Fruit fly (Drosophila melanogaster) whole organism, embryonic: ENCODE results near the gene Chchd2.

ENCODE experiments used
- Adf1 ChIP-seq: fragments of 200-800 bp; sonication (Bioruptor generic); IDR thresholded peaks from 2 replicates; pipeline ENCODE4 v1.3.6; 2022; ENCODE audit warnings: missing biosample characterization, missing genetic modification characterization
- Atf-2 ChIP-seq: fragments of 200-800 bp; sonication (Bioruptor generic); optimal IDR thresholded peaks from 2 replicates; lab custom pipeline; 2016; ENCODE audit warnings: missing biosample characterization, missing genetic modification characterization
- B-H1 ChIP-seq: fragments of 200-800 bp; sonication (Bioruptor generic); IDR thresholded peaks from 3 replicates; pipeline ENCODE4 v1.3.6; 2022; ENCODE audit warnings: missing biosample characterization, missing genetic modification characterization
- CG12769 ChIP-seq: fragments of 200-800 bp; sonication (Bioruptor generic); optimal IDR thresholded peaks from 2 replicates; lab custom pipeline; 2019; ENCODE audit warnings: missing biosample characterization, mild to moderate bottlenecking, missing genetic modification characterization, moderate library complexity
- CG13123 ChIP-seq: fragments of 200-800 bp; sonication (Bioruptor generic); optimal IDR thresholded peaks from 2 replicates; lab custom pipeline; 2016; ENCODE audit warnings: missing biosample characterization, missing genetic modification characterization
- CG14710 ChIP-seq: fragments of 200-800 bp; sonication (Bioruptor generic); optimal IDR thresholded peaks from 3 replicates; lab custom pipeline; 2019; ENCODE audit warnings: missing biosample characterization, mild to moderate bottlenecking, missing genetic modification characterization, moderate library complexity
- CG15514 ChIP-seq: fragments of 200-800 bp; sonication (Bioruptor generic); optimal IDR thresholded peaks from 3 replicates; lab custom pipeline; 2017; ENCODE audit warnings: missing biosample characterization, missing genetic modification characterization, mild to moderate bottlenecking, moderate library complexity, missing genetic modification reagents
- CG15696 ChIP-seq: fragments of 200-800 bp; sonication (Bioruptor generic); optimal IDR thresholded peaks from 2 replicates; lab custom pipeline; 2019; ENCODE audit warnings: missing biosample characterization, mild to moderate bottlenecking, missing genetic modification characterization, moderate library complexity
- CG17361 ChIP-seq: fragments of 200-800 bp; sonication (Bioruptor generic); IDR thresholded peaks from 3 replicates; pipeline ENCODE4 v1.3.6; 2022; ENCODE audit warnings: missing biosample characterization, missing genetic modification characterization
- CG18476 ChIP-seq: fragments of 200-800 bp; sonication (Bioruptor generic); optimal IDR thresholded peaks from 2 replicates; lab custom pipeline; 2016; ENCODE audit warnings: missing biosample characterization, mild to moderate bottlenecking, missing genetic modification characterization
- CG30020 ChIP-seq: fragments of 200-800 bp; optimal IDR thresholded peaks from 2 replicates; lab custom pipeline; 2019; ENCODE audit warnings: missing biosample characterization, mild to moderate bottlenecking, missing genetic modification characterization, moderate library complexity
- CG31441 ChIP-seq: fragments of 200-800 bp; sonication (Bioruptor generic); IDR thresholded peaks from 2 replicates; pipeline ENCODE4 v1.3.6; 2022; ENCODE audit warnings: missing biosample characterization, missing genetic modification characterization
- CG32532 ChIP-seq: fragments of 200-800 bp; sonication (Bioruptor generic); IDR thresholded peaks from 2 replicates; pipeline ENCODE4 v1.3.6; 2022; ENCODE audit warnings: missing biosample characterization, missing genetic modification characterization
- CG34224 ChIP-seq: fragments of 200-800 bp; sonication (Bioruptor generic); IDR thresholded peaks from 3 replicates; pipeline ENCODE4 v1.3.6; 2022; ENCODE audit warnings: missing biosample characterization, missing genetic modification characterization; ENCODE audit not compliant: partially characterized antibody
- CG34422 ChIP-seq: fragments of 200-800 bp; sonication (Bioruptor generic); IDR thresholded peaks from 3 replicates; pipeline ENCODE4 v1.3.6; 2022; ENCODE audit warnings: missing biosample characterization, missing genetic modification characterization
- CG42726 ChIP-seq: fragments of 200-800 bp; sonication (Bioruptor generic); IDR thresholded peaks from 2 replicates; pipeline ENCODE4 v1.3.6; 2022; ENCODE audit warnings: missing biosample characterization, missing genetic modification characterization; ENCODE audit not compliant: partially characterized antibody
- CG4707 ChIP-seq: fragments of 200-800 bp; sonication (Bioruptor generic); optimal IDR thresholded peaks from 2 replicates; lab custom pipeline; 2018; ENCODE audit warnings: missing biosample characterization, mild to moderate bottlenecking, missing genetic modification characterization, moderate library complexity
- CG4854 ChIP-seq: fragments of 200-800 bp; sonication (Bioruptor generic); optimal IDR thresholded peaks from 2 replicates; lab custom pipeline; 2016; ENCODE audit warnings: missing biosample characterization, missing genetic modification characterization, inconsistent platforms
- CG6175 ChIP-seq: fragments of 200-800 bp; sonication (Bioruptor generic); IDR thresholded peaks from 3 replicates; pipeline ENCODE4 v1.3.6; 2022; ENCODE audit warnings: missing biosample characterization, missing genetic modification characterization
- CG6272 ChIP-seq: fragments of 200-800 bp; sonication (Bioruptor generic); IDR thresholded peaks from 2 replicates; pipeline ENCODE4 v1.3.6; 2022; ENCODE audit warnings: missing biosample characterization, missing genetic modification characterization
- CG7745 ChIP-seq: fragments of 200-800 bp; sonication (Bioruptor generic); optimal IDR thresholded peaks from 2 replicates; lab custom pipeline; 2018; ENCODE audit warnings: missing biosample characterization, mild to moderate bottlenecking, missing genetic modification characterization, moderate library complexity
- CG9727 ChIP-seq: fragments of 200-800 bp; sonication (Bioruptor generic); optimal IDR thresholded peaks from 3 replicates; lab custom pipeline; 2017; ENCODE audit warnings: missing biosample characterization, mild to moderate bottlenecking, missing genetic modification characterization
- CkIIα-i1 ChIP-seq: fragments of 200-800 bp; sonication (Bioruptor generic); IDR thresholded peaks from 2 replicates; pipeline ENCODE4 v1.3.6; 2022; ENCODE audit warnings: missing biosample characterization, missing genetic modification characterization
- Dbx ChIP-seq: fragments of 200-800 bp; sonication (Bioruptor generic); IDR thresholded peaks from 3 replicates; pipeline ENCODE4 v1.3.6; 2022; ENCODE audit warnings: missing biosample characterization, missing genetic modification characterization
- Dip3 ChIP-seq: fragments of 200-800 bp; sonication (Bioruptor generic); optimal IDR thresholded peaks from 3 replicates; lab custom pipeline; 2016; ENCODE audit warnings: missing biosample characterization, missing genetic modification characterization
- Gug ChIP-seq: fragments of 200-800 bp; sonication (Bioruptor generic); IDR thresholded peaks from 4 replicates; pipeline ENCODE4 v1.3.6; 2022; ENCODE audit warnings: missing biosample characterization, missing genetic modification characterization
- HLH3B ChIP-seq: fragments of 200-800 bp; sonication (Bioruptor generic); IDR thresholded peaks from 2 replicates; pipeline ENCODE4 v1.3.6; 2022; ENCODE audit warnings: missing biosample characterization, missing genetic modification characterization
- Kr ChIP-seq: fragments of 200-800 bp; sonication (Bioruptor generic); optimal IDR thresholded peaks from 2 replicates; lab custom pipeline; 2017; ENCODE audit warnings: missing biosample characterization, mild to moderate bottlenecking, missing genetic modification characterization
- MTF-1 ChIP-seq: fragments of 200-800 bp; sonication (Bioruptor generic); optimal IDR thresholded peaks from 2 replicates; lab custom pipeline; 2018; ENCODE audit warnings: missing biosample characterization, mild to moderate bottlenecking, missing genetic modification characterization, borderline replicate concordance
- Poxn ChIP-seq: fragments of 200-800 bp; sonication (Bioruptor generic); IDR thresholded peaks from 2 replicates; pipeline ENCODE4 v1.3.6; 2022; ENCODE audit warnings: missing biosample characterization, missing genetic modification characterization
- Taf1 ChIP-seq: fragments of 200-800 bp; sonication (Bioruptor generic); IDR thresholded peaks from 2 replicates; pipeline ENCODE4 v1.3.6; 2022; ENCODE audit warnings: missing biosample characterization, missing genetic modification characterization
- YL-1 ChIP-seq: fragments of 200-800 bp; sonication (Bioruptor generic); optimal IDR thresholded peaks from 3 replicates; lab custom pipeline; 2017; ENCODE audit warnings: missing biosample characterization, mild to moderate bottlenecking, missing genetic modification characterization
- az2 ChIP-seq: fragments of 200-800 bp; sonication (Bioruptor generic); optimal IDR thresholded peaks from 3 replicates; lab custom pipeline; 2016; ENCODE audit warnings: missing biosample characterization, missing genetic modification characterization
- bowl ChIP-seq: fragments of 200-800 bp; sonication (Bioruptor generic); IDR thresholded peaks from 2 replicates; pipeline ENCODE4 v1.3.6; 2022; ENCODE audit warnings: missing biosample characterization, missing genetic modification characterization
- bsh ChIP-seq, 2 experiments: fragments of 200-800 bp; sonication (Bioruptor generic); optimal IDR thresholded peaks; 2 replicates each; lab custom pipeline; 2017 to 2018; ENCODE audit warnings: mild to moderate bottlenecking in 2 of 2, missing biosample characterization in 2 of 2, missing genetic modification characterization in 2 of 2, moderate library complexity in 1 of 2
- dan ChIP-seq: fragments of 200-800 bp; sonication (Bioruptor generic); IDR thresholded peaks from 2 replicates; pipeline ENCODE4 v1.3.6; 2022; ENCODE audit warnings: missing biosample characterization, missing genetic modification characterization
- dati ChIP-seq: fragments of 200-800 bp; sonication (Bioruptor generic); IDR thresholded peaks from 2 replicates; pipeline ENCODE4 v1.3.6; 2022; ENCODE audit warnings: missing biosample characterization, missing genetic modification characterization
- esg ChIP-seq: fragments of 200-800 bp; sonication (Bioruptor generic); conservative IDR thresholded peaks from 2 replicates; pipeline ENCODE4 v1.3.6; 2022; ENCODE audit warnings: missing biosample characterization, missing genetic modification characterization
- eyg ChIP-seq: fragments of 200-800 bp; sonication (Bioruptor generic); optimal IDR thresholded peaks from 3 replicates; lab custom pipeline; 2016; ENCODE audit warnings: missing biosample characterization, missing genetic modification characterization
- fd3F ChIP-seq: fragments of 200-800 bp; sonication (Bioruptor generic); optimal IDR thresholded peaks from 2 replicates; lab custom pipeline; 2018; ENCODE audit warnings: missing biosample characterization, mild to moderate bottlenecking, missing genetic modification characterization, moderate library complexity
- gce ChIP-seq: fragments of 200-800 bp; sonication (Bioruptor generic); IDR thresholded peaks from 3 replicates; pipeline ENCODE4 v1.3.6; 2022; ENCODE audit warnings: missing biosample characterization, missing genetic modification characterization
- gcm2 ChIP-seq: fragments of 200-800 bp; sonication (Bioruptor generic); optimal IDR thresholded peaks from 2 replicates; lab custom pipeline; 2016; ENCODE audit warnings: missing biosample characterization, missing genetic modification characterization
- hb ChIP-seq: fragments of 200-800 bp; sonication (Bioruptor generic); IDR thresholded peaks from 3 replicates; pipeline ENCODE4 v1.3.6; 2022; ENCODE audit warnings: missing biosample characterization, missing genetic modification characterization; ENCODE audit not compliant: partially characterized antibody
- maf-S ChIP-seq: fragments of 200-800 bp; sonication (Bioruptor generic); optimal IDR thresholded peaks from 2 replicates; lab custom pipeline; 2016; ENCODE audit warnings: missing biosample characterization, missing genetic modification characterization
- oc ChIP-seq: fragments of 200-800 bp; sonication (Bioruptor generic); optimal IDR thresholded peaks from 2 replicates; lab custom pipeline; 2018; ENCODE audit warnings: missing biosample characterization, mild to moderate bottlenecking, missing genetic modification characterization, moderate library complexity
- org-1 ChIP-seq: fragments of 200-800 bp; sonication (Bioruptor generic); optimal IDR thresholded peaks from 2 replicates; lab custom pipeline; 2017; ENCODE audit warnings: missing biosample characterization, missing genetic modification characterization
- p53 ChIP-seq: fragments of 200-800 bp; sonication (Bioruptor generic); optimal IDR thresholded peaks from 2 replicates; lab custom pipeline; 2016; ENCODE audit warnings: missing biosample characterization, missing genetic modification characterization
- run ChIP-seq: fragments of 200-800 bp; sonication (Bioruptor generic); optimal IDR thresholded peaks from 3 replicates; lab custom pipeline; 2018; ENCODE audit warnings: missing biosample characterization, mild to moderate bottlenecking, missing genetic modification characterization
- sens-2 ChIP-seq: fragments of 200-800 bp; sonication (Bioruptor generic); IDR thresholded peaks from 2 replicates; pipeline ENCODE4 v1.3.6; 2022; ENCODE audit warnings: missing biosample characterization, missing genetic modification characterization
- slbo ChIP-seq: fragments of 200-800 bp; sonication (Bioruptor generic); IDR thresholded peaks from 2 replicates; pipeline ENCODE4 v1.3.6; 2022; ENCODE audit warnings: missing biosample characterization, missing genetic modification characterization
- so ChIP-seq: fragments of 200-800 bp; sonication (Bioruptor generic); IDR thresholded peaks from 3 replicates; pipeline ENCODE4 v1.3.6; 2022; ENCODE audit warnings: missing biosample characterization, missing genetic modification characterization
- tgo ChIP-seq: fragments of 200-800 bp; sonication (Bioruptor generic); IDR thresholded peaks from 3 replicates; pipeline ENCODE4 v1.3.6; 2022; ENCODE audit warnings: missing biosample characterization, missing genetic modification characterization
- zfh2 ChIP-seq: fragments of 200-800 bp; sonication (Bioruptor generic); optimal IDR thresholded peaks from 2 replicates; lab custom pipeline; 2016; ENCODE audit warnings: missing biosample characterization, missing genetic modification characterization

Gene Chchd2

DNA sequence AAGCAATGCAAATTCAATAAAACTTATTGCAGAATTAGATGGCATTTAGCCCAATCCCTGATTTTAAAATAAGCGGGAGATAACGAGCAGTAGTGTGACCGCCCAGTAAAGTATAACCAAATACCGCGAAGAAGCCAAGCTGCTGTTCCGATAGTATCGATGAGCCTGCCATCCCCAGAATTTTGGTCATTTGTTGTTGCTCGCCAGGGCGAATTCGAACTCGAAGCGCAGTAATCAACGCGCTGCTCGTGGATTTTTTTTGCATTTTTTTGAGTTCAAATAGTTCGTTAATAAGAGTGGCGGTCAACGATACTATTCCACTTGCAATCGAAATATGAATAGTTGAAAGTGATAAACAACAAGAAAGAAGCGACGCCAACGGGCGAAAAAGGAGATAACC is 11.0 kb downstream of the Chchd2 start, which contains the start of gene baz (continued):
- TF ChIP-seq CG30020 (no peak), gce (GFP tag; lab: Robert Waterston, UW) (no peak), zfh2 (GFP tag; lab: Kevin White, UChicago) (no peak), CG18476 (no peak), so (no peak), esg (GFP tag; lab: Robert Waterston, UW) (no peak), slbo (GFP tag; lab: Robert Waterston, UW) (no peak), org-1 (GFP tag; lab: Kevin White, UChicago) (no peak), hb (GFP tag; lab: Robert Waterston, UW) (peak; percentile 75), fd3F (GFP tag; lab: Kevin White, UChicago) (no peak), CG4707 (GFP tag; lab: Kevin White, UChicago) (no peak), Dip3 (GFP tag; lab: Kevin White, UChicago) (no peak), YL-1 (GFP tag; lab: Kevin White, UChicago) (no peak), Gug (GFP tag; lab: Robert Waterston, UW) (no peak), CG32532 (GFP tag; lab: Robert Waterston, UW) (no peak), CG7745 (tag; lab: Kevin White, UChicago) (no peak), eyg (GFP tag; lab: Kevin White, UChicago) (no peak), gcm2 (GFP tag; lab: Kevin White, UChicago) (no peak), maf-S (no peak), CkIIα-i1 (GFP tag; lab: Robert Waterston, UW) (no peak), az2 (GFP tag; lab: Kevin White, UChicago) (no peak), CG6175 (GFP tag; lab: Robert Waterston, UW) (no peak), sens-2 (no peak), CG13123 (GFP tag; lab: Kevin White, UChicago) (no peak), Poxn (GFP tag; lab: Robert Waterston, UW) (no peak), Kr (no peak), Dbx (no peak), dan (GFP tag; lab: Robert Waterston, UW) (no peak), CG12769 (tag; lab: Kevin White, UChicago) (no peak), oc (tag; lab: Kevin White, UChicago) (no peak), HLH3B (GFP tag; lab: Robert Waterston, UW) (no peak), CG34224 (GFP tag; lab: Robert Waterston, UW) (peak; percentile 81), CG34422 (GFP tag; lab: Robert Waterston, UW) (no peak), CG31441 (no peak), Adf1 (GFP tag; lab: Robert Waterston, UW) (no peak), bowl (no peak), bsh (GFP tag; optimal IDR thresholded peaks at IDR 0.05; lab: Kevin White, UChicago) (no peak), p53 (GFP tag; lab: Kevin White, UChicago) (no peak), run (tag; lab: Kevin White, UChicago) (no peak), Taf1 (no peak), Atf-2 (no peak), tgo (GFP tag; lab: Robert Waterston, UW) (no peak), CG4854 (no peak), CG14710 (peak; percentile 40), CG6272 (GFP tag; lab: Robert Waterston, UW) (no peak), CG15514 (GFP tag; lab: Kevin White, UChicago) (peak; percentile 88), CG9727 (no peak), MTF-1 (GFP tag; lab: Kevin White, UChicago) (no peak), B-H1 (no peak), CG17361 (GFP tag; lab: Robert Waterston, UW) (0 out of 3 replicates have a peak, but pooled peaks have one; percentile 8), CG15696 (no peak), CG42726 (GFP tag; lab: Robert Waterston, UW) (peak; percentile 90), dati (GFP tag; lab: Robert Waterston, UW) (no peak)
